Worm (Caenorhabditis elegans): Measurements from ENCODE around the gene ceh-88.

DNA sequence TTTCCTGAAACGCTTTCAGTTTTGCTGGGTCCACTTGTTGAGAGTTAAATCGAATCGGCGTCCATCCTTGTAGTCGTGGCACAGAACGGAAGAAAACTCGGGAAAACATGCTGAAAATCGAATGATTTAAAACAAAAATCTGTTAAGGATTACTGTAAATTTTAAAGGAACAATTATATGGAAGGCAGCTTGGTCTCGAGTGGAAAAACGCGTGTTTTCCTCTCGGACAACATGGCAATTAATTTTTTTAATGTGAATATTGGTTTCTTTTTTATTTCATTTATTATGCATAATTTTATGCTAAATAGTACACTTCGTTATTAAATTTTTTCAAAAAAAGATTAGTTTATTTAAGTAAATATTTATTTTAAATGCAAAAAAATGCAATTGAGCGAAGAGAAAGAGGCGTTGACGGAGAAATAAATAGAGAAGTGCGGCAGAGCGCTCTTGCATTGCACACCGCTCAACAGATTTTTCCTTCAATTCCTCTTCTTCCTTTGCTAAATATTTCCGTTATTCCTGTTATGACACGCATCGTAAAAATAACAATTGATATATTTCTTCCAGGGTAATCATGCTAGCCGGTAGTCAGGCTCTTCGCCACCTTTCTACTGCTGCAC is 51.2 kb downstream of the ceh-88 start, which contains the start of the genes C30H6.9 and dlat-2:
- TF ChIP-seq dao-5 (tag; optimal IDR thresholded peaks at IDR 0.05) (no peak), him-1 (tag; optimal IDR thresholded peaks at IDR 0.05) (no peak)

All from whole organism, L4/young adult.